Worm (Caenorhabditis elegans) whole organism, early embryonic: Measurements from ENCODE around the gene B0496.2.

Experiments
- B0310.2 ChIP-seq: sonication (generic microtip); optimal IDR thresholded peaks from 2 replicates; lab custom pipeline; 2016; ENCODE audit warnings: mild to moderate bottlenecking, missing genetic modification characterization, missing compliant biosample characterization
- F13C5.2 ChIP-seq: sonication (generic microtip); optimal IDR thresholded peaks from 2 replicates; lab custom pipeline; 2017; ENCODE audit warnings: mild to moderate bottlenecking, missing genetic modification characterization, inconsistent platforms, missing compliant biosample characterization
- aly-1 ChIP-seq: sonication (generic microtip); optimal IDR thresholded peaks from 2 replicates; lab custom pipeline; 2016; ENCODE audit warnings: missing genetic modification characterization, missing compliant biosample characterization
- ama-1 ChIP-seq: fragments of 150-350 bp; optimal IDR thresholded peaks from 2 replicates; lab custom pipeline; 2014
- ceh-13 ChIP-seq: fragments of 200-800 bp; sonication (Bioruptor generic); optimal IDR thresholded peaks from 2 replicates; lab custom pipeline; 2018; ENCODE audit warnings: mild to moderate bottlenecking, missing genetic modification characterization, missing compliant biosample characterization
- ceh-36 ChIP-seq: sonication (generic microtip); optimal IDR thresholded peaks from 2 replicates; lab custom pipeline; 2016; ENCODE audit warnings: missing genetic modification characterization, inconsistent platforms, missing compliant biosample characterization
- ets-7 ChIP-seq: sonication (generic microtip); optimal IDR thresholded peaks from 2 replicates; lab custom pipeline; 2016; ENCODE audit warnings: missing genotype, missing genetic modification characterization, missing compliant biosample characterization
- flt-1 ChIP-seq: fragments of 200-800 bp; sonication (Bioruptor generic); IDR thresholded peaks from 2 replicates; pipeline ENCODE4 v1.3.6; 2022; ENCODE audit warnings: missing genetic modification characterization, missing compliant biosample characterization
- hmbx-1 ChIP-seq: sonication (generic microtip); optimal IDR thresholded peaks from 2 replicates; lab custom pipeline; 2016; ENCODE audit warnings: mild to moderate bottlenecking, missing genetic modification characterization, missing compliant biosample characterization
- hmg-4 ChIP-seq: fragments of 200-800 bp; sonication (Bioruptor generic); optimal IDR thresholded peaks from 2 replicates; lab custom pipeline; 2018; ENCODE audit warnings: mild to moderate bottlenecking, missing genetic modification characterization, missing compliant biosample characterization
- hnd-1 ChIP-seq: sonication (generic microtip); optimal IDR thresholded peaks from 2 replicates; lab custom pipeline; 2016; ENCODE audit warnings: missing genetic modification characterization, missing compliant biosample characterization
- pes-1 ChIP-seq: fragments of 200-800 bp; sonication (Bioruptor generic); IDR thresholded peaks from 2 replicates; pipeline ENCODE4 v1.3.6; 2022; ENCODE audit warnings: missing genetic modification reagents, missing genetic modification characterization, missing compliant biosample characterization
- scrt-1 ChIP-seq: fragments of 200-800 bp; sonication (Bioruptor generic); IDR thresholded peaks from 2 replicates; pipeline ENCODE4 v1.3.6; 2022; ENCODE audit warnings: missing genetic modification characterization, missing compliant biosample characterization
- sea-1 ChIP-seq: fragments of 200-800 bp; sonication (Bioruptor generic); conservative IDR thresholded peaks from 2 replicates; pipeline ENCODE4 v1.3.6; 2022; ENCODE audit warnings: missing genetic modification characterization, missing compliant biosample characterization
- tbx-11 ChIP-seq: fragments of 200-800 bp; sonication (Bioruptor generic); IDR thresholded peaks from 2 replicates; pipeline ENCODE4 v1.3.6; 2022; ENCODE audit warnings: missing genetic modification characterization, missing compliant biosample characterization
- tbx-37 ChIP-seq: fragments of 200-800 bp; sonication (Bioruptor generic); conservative IDR thresholded peaks from 2 replicates; pipeline ENCODE4 v1.3.6; 2022; ENCODE audit warnings: missing genetic modification reagents, missing genetic modification characterization, missing compliant biosample characterization
- tra-4 ChIP-seq: sonication (generic microtip); optimal IDR thresholded peaks from 2 replicates; lab custom pipeline; 2017; ENCODE audit warnings: missing genetic modification characterization, missing compliant biosample characterization

The B0496.2 gene

DNA sequence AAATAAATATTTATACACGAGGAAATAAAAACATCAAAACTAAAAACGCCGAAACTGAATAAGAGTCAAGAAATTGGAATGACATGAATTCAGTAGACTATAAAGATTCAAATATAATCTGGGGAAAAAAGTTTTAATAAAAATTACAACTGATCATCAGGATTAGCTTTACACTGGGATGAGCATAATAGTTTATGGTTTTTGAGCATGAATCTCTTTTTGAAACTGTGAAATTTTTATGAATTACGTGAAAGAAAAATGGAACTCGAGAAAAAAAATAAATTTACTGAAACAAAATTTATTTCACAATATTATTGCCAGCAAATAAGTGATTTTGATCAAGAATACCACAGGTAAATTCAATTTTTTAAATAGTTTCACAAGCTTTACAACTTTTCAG lies at the start of gene B0496.2:
Gene B0496.2, plus strand, starts transcription at position 301 of the 400 bp plus-strand sequence.
- TF ChIP-seq hmg-4 (GFP tag; lab: Kevin White, UChicago) (no peak), pes-1 (GFP tag; lab: Robert Waterston, UW) (no peak), hnd-1 (tag; lab: Kevin White, UChicago) (no peak), F13C5.2 (tag; lab: Kevin White, UChicago) (no peak), hmbx-1 (tag; lab: Kevin White, UChicago) (no peak), ets-7 (tag; lab: Kevin White, UChicago) (no peak), ceh-36 (no peak), aly-1 (tag; lab: Kevin White, UChicago) (no peak), ceh-13 (no peak), flt-1 (GFP tag; lab: Robert Waterston, UW) (no peak), tra-4 (no peak), scrt-1 (no peak), tbx-37 (GFP tag; lab: Robert Waterston, UW) (no peak), tbx-11 (GFP tag; lab: Robert Waterston, UW) (no peak), ama-1 (lab: Kevin White, UChicago) (no peak), sea-1 (GFP tag; lab: Robert Waterston, UW) (no peak), B0310.2 (tag; lab: Kevin White, UChicago) (no peak)

DNA sequence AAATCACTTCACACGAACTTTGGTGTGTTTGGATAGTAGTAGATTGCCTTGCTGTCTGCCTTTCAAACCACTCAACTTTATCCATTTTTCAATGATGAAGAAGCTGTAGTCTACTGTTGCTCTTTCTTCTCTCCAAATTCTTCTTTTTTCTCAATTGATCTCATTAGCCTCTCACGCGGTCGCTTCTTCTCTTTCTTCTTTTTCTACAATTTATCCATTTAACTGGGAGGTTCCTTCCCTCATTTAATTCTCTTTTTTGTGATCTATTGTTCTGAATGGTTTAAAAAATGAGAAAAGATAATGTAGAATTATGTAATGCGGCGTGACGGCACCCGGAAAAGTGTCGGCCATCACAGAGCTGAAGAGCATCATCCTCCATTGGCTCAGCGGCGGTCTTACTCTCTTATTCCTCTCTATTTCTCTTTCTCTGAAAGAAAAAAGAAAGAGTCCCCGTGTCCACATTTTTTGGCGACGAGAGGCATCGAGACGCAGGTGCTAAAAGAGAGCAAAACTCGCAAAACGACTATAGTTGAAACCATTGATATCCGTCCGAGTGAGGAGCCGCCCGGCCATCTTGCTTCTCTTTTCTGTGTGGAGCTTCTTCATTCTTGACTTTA lies 47.0 kb upstream of the B0496.2 start:
- no peak for TF ChIP-seq ets-7 (tag; lab: Kevin White, UChicago)
- no peak for TF ChIP-seq B0310.2 (tag; lab: Kevin White, UChicago)
- no peak for TF ChIP-seq F13C5.2 (tag; lab: Kevin White, UChicago)
- TF ChIP-seq sea-1 (GFP tag; lab: Robert Waterston, UW), result no peak

DNA sequence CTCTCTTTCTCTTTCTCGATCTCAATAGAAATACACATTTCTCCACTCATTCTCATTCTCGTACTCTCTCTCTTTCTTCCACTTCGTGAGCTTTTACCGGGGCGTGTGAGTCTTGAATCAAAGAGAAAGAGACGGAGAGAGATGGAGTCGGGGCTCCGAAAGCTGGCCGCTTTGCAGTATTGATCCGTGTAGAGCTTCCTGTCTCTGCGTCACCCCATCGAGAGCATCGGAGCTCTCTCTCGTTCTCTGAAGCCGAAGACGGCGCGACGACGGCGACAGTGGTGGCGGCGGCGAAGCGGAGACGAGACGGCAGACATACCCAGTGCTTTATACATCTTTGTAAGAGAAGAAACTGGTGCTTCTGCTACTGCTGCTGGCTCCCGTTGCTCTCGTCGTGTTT lies 45.6 kb upstream of the B0496.2 start:
- TF ChIP-seq hnd-1 (tag; lab: Kevin White, UChicago) (no peak), hmg-4 (GFP tag; lab: Kevin White, UChicago) (peak; percentile 62), scrt-1 (no peak), ama-1 (lab: Kevin White, UChicago) (no peak), flt-1 (GFP tag; lab: Robert Waterston, UW) (no peak)

DNA sequence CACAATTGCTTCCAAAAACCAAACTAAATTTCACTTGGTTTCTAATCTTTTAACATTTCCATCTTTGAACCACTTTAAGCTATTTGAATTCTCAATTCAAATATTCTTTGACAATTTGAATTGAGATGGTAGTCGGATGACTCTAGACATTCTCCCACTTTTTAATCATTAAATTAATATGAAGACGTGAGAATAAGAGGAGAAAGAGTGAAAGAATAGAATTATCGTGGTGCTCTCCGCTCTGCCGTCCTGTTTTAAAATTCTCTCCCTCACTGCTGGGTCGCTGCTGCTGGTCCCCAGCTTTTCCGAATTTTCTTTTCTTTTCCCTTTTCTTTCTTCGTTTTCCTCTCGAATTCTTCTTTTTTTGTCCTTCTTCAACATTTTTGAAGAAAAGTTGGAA lies 44.2 kb upstream of the B0496.2 start:
- TF ChIP-seq ceh-36, result no peak
- TF ChIP-seq hmbx-1 (tag; lab: Kevin White, UChicago), result no peak
- no peak for TF ChIP-seq ets-7 (tag; lab: Kevin White, UChicago)
- TF ChIP-seq ceh-13, result no peak
- no peak for TF ChIP-seq ama-1 (lab: Kevin White, UChicago)

DNA sequence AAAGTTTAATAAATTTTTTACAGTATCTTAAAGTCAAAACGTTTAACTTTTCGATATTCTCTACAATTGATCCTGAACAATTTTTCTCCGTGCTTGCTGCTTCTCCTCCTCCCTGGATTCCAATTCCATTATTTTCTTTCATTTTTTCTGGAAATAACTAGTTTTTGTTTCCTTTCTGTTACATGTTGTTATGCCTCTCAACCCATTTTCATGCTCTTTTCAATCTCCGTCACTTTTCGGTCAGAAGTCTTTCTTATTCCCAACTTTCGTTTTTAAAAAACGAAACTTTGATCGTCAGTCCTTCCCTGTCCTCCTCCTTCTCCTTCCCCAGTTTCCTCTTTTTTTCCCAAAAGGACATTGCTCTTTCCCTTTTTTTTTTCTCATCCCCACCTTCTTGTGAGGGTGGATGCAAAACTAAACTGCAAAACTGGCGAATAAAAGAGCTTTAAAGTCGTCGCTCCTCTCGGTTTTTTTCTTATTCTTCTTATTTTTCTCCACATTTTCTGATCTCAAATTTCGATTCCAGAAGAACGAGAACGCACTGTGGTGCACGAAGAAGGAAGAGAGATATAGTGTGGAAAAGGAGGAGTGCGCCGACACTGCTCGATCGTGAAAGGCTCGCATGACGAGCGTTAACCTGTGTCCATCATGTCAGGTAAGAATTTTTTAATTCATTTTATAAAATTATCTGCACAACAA lies 42.6 kb upstream of the B0496.2 start, which contains the start of the genes C48A7.16 and egl-19:
Gene C48A7.16, plus strand, starts transcription at position 544 of the 699 bp plus-strand sequence.
Gene egl-19, plus strand, starts transcription at position 649 of the 699 bp plus-strand sequence.
- TF ChIP-seq tbx-11 (GFP tag; lab: Robert Waterston, UW) (no peak), aly-1 (tag; lab: Kevin White, UChicago) (no peak), flt-1 (GFP tag; lab: Robert Waterston, UW) (no peak), sea-1 (GFP tag; lab: Robert Waterston, UW) (no peak), ama-1 (lab: Kevin White, UChicago) (no peak), scrt-1 (no peak), hmbx-1 (tag; lab: Kevin White, UChicago) (no peak), ceh-13 (no peak), B0310.2 (tag; lab: Kevin White, UChicago) (no peak), F13C5.2 (tag; lab: Kevin White, UChicago) (no peak), pes-1 (GFP tag; lab: Robert Waterston, UW) (no peak), tbx-37 (GFP tag; lab: Robert Waterston, UW) (no peak), hmg-4 (GFP tag; lab: Kevin White, UChicago) (no peak), tra-4 (no peak)

DNA sequence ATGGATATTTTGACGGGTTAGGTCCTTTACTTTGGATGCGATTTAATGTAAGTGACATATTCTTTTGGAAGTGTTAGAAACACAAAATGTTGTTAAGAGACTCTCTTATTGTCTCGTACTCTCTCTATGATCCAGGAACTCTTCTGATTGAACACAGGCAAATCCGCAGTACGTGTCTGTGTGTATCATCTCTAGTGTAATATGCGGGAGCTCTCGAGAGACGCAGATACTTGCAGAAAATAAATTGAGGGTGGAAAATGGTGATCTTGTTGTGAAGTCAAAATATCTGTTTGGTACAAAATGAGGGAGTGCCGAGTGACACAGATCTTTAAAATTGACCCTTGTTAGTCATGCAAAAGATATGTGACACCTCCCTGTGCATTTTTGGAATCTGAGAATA lies 41.0 kb upstream of the B0496.2 start:
- TF ChIP-seq ceh-36, result no peak
- TF ChIP-seq tra-4, result no peak
- no peak for TF ChIP-seq tbx-11 (GFP tag; lab: Robert Waterston, UW)

- TF ChIP-seq flt-1 (GFP tag; lab: Robert Waterston, UW) (no peak), scrt-1 (no peak), tbx-37 (GFP tag; lab: Robert Waterston, UW) (no peak), ama-1 (lab: Kevin White, UChicago) (no peak), tra-4 (no peak), B0310.2 (tag; lab: Kevin White, UChicago) (no peak), aly-1 (tag; lab: Kevin White, UChicago) (no peak), ets-7 (tag; lab: Kevin White, UChicago) (no peak), hmbx-1 (tag; lab: Kevin White, UChicago) (no peak), F13C5.2 (tag; lab: Kevin White, UChicago) (no peak), ceh-13 (no peak), ceh-36 (no peak), hnd-1 (tag; lab: Kevin White, UChicago) (no peak), tbx-11 (GFP tag; lab: Robert Waterston, UW) (no peak), sea-1 (GFP tag; lab: Robert Waterston, UW) (no peak)
These were observed 40.4 kb upstream of the B0496.2 start for ce11 chrIV:7407301-7407700.
